Worm (Caenorhabditis elegans): ENCODE data around the gene C07B5.3.

Gene C07B5.3

DNA sequence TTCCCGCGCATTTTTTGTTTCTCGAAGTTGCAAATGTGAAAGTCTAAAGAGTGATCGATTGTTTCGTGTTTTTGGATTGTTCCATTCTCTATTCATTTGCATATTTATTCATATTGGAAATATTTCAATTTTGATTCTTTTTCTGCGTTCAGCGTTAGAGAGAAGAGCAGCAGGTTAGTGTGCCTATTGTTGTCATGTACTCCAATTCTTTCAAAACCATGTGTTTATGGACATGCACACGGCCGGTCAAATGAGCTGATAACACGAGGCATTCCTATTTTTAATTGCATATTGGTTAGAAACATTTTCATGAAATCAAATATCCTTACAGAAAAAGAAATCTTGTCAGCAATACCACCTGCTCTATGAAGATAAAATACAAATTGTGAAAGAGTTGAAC is 8.6 kb upstream of the C07B5.3 start:
- TF ChIP-seq ets-7 (tag; optimal IDR thresholded peaks at IDR 0.05), result no peak
- no peak for TF ChIP-seq sea-1 (GFP tag; conservative IDR thresholded peaks at IDR 0.05)
- no peak for TF ChIP-seq ama-1 (optimal IDR thresholded peaks at IDR 0.05)
- TF ChIP-seq tra-4 (tag; optimal IDR thresholded peaks at IDR 0.05), result no peak
- no peak for TF ChIP-seq B0310.2 (tag; optimal IDR thresholded peaks at IDR 0.05)

DNA sequence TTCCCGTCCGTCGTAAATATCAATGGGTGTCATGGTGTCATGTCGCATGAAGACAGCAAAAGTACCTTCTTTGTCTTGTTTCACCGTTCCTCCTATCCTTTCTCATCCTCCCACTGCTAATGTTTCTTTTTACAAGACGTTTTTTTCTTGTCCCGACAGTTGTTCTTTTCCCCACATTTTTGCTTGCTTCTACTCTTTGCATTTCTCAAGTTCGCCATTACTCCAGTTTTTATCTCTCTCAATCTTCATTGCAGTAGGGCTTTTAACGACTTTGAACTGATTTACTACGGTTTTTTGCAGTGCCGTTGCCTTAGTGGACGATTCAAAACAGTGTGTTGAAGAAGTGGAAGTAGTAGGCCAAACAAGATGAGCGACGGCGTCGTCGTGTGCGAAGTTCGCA is 6.3 kb upstream of the C07B5.3 start, which contains the start of gene C07B5.4:
Gene C07B5.4 (plus strand): TSS at position 301 of the 400 bp plus-strand sequence.
- no peak for TF ChIP-seq scrt-1 (GFP tag; IDR thresholded peaks at IDR 0.05)

DNA sequence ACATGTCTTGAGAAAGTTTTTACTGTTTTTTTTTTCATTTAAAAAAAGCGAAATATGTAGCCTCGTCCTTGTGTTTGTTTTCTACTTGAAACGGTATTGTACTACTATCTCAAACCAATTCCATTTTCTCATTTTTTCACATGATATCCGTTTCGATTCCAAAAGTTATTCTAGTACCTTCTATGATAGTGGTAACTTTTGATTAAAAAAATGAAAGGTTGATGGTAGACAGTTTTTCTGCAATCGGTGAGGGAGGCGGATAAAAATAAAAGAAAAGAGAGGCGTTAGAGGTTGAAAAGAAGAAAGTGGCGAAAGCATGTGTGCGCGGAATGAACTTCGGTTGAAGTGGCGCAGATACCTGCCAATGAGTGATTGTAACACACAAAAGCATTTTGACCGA is 4.9 kb upstream of the C07B5.3 start:
- no peak for TF ChIP-seq tra-4 (tag; optimal IDR thresholded peaks at IDR 0.05)
- no peak for TF ChIP-seq hmbx-1 (tag; optimal IDR thresholded peaks at IDR 0.05)
- no peak for TF ChIP-seq ets-7 (tag; optimal IDR thresholded peaks at IDR 0.05)
- no peak for TF ChIP-seq aly-1 (tag; optimal IDR thresholded peaks at IDR 0.05)
- TF ChIP-seq flt-1 (GFP tag; IDR thresholded peaks at IDR 0.05), result no peak
- TF ChIP-seq F13C5.2 (tag; optimal IDR thresholded peaks at IDR 0.05), result no peak
- no peak for TF ChIP-seq pes-1 (GFP tag; IDR thresholded peaks at IDR 0.05)
- TF ChIP-seq tbx-37 (GFP tag; conservative IDR thresholded peaks at IDR 0.05), result no peak
- TF ChIP-seq ceh-36 (tag; optimal IDR thresholded peaks at IDR 0.05), result no peak
- TF ChIP-seq scrt-1 (GFP tag; IDR thresholded peaks at IDR 0.05), result no peak
- no peak for TF ChIP-seq hnd-1 (tag; optimal IDR thresholded peaks at IDR 0.05)

ce11 chrX:9518719-9519118 is 4.3 kb downstream of the C07B5.3 start, which contains the start of gene C07B5.6:
Gene C07B5.6 (plus strand): TSS chrX:9519019.
- TF ChIP-seq sea-1 (GFP tag; conservative IDR thresholded peaks at IDR 0.05) (no peak), B0310.2 (tag; optimal IDR thresholded peaks at IDR 0.05) (no peak), hmg-4 (GFP tag; optimal IDR thresholded peaks at IDR 0.05) (no peak), F13C5.2 (tag; optimal IDR thresholded peaks at IDR 0.05) (no peak), scrt-1 (GFP tag; IDR thresholded peaks at IDR 0.05) (no peak), pes-1 (GFP tag; IDR thresholded peaks at IDR 0.05) (no peak), ceh-13 (GFP tag; optimal IDR thresholded peaks at IDR 0.05) (no peak), tbx-37 (GFP tag; conservative IDR thresholded peaks at IDR 0.05) (no peak), aly-1 (tag; optimal IDR thresholded peaks at IDR 0.05) (no peak), ama-1 (optimal IDR thresholded peaks at IDR 0.05) (no peak), flt-1 (GFP tag; IDR thresholded peaks at IDR 0.05) (no peak), ets-7 (tag; optimal IDR thresholded peaks at IDR 0.05) (no peak)

ce11 chrX:9517106-9517505 is 5.9 kb downstream of the C07B5.3 start, which contains the start of gene C07B5.2:
Gene C07B5.2 (minus strand): TSS chrX:9517206.
- TF ChIP-seq hnd-1 (tag; optimal IDR thresholded peaks at IDR 0.05) (no peak), scrt-1 (GFP tag; IDR thresholded peaks at IDR 0.05) (no peak), hmg-4 (GFP tag; optimal IDR thresholded peaks at IDR 0.05) (no peak), sea-1 (GFP tag; conservative IDR thresholded peaks at IDR 0.05) (no peak), tra-4 (tag; optimal IDR thresholded peaks at IDR 0.05) (no peak)

- TF ChIP-seq hmg-4 (GFP tag; optimal IDR thresholded peaks at IDR 0.05) (no peak), tra-4 (tag; optimal IDR thresholded peaks at IDR 0.05) (no peak), ets-7 (tag; optimal IDR thresholded peaks at IDR 0.05) (no peak), hnd-1 (tag; optimal IDR thresholded peaks at IDR 0.05) (no peak), ceh-36 (tag; optimal IDR thresholded peaks at IDR 0.05) (no peak), tbx-11 (GFP tag; IDR thresholded peaks at IDR 0.05) (no peak), ceh-13 (GFP tag; optimal IDR thresholded peaks at IDR 0.05) (no peak)
Observed at ce11 chrX:9512457-9512856, 10.6 kb downstream of the C07B5.3 start.

- TF ChIP-seq tra-4 (tag; optimal IDR thresholded peaks at IDR 0.05) (no peak), ceh-36 (tag; optimal IDR thresholded peaks at IDR 0.05) (no peak), aly-1 (tag; optimal IDR thresholded peaks at IDR 0.05) (no peak), hmbx-1 (tag; optimal IDR thresholded peaks at IDR 0.05) (no peak), tbx-37 (GFP tag; conservative IDR thresholded peaks at IDR 0.05) (no peak)
Observed at ce11 chrX:9510448-9510847, 12.6 kb downstream of the C07B5.3 start.

- TF ChIP-seq F13C5.2 (tag; optimal IDR thresholded peaks at IDR 0.05) (no peak), flt-1 (GFP tag; IDR thresholded peaks at IDR 0.05) (no peak), tbx-11 (GFP tag; IDR thresholded peaks at IDR 0.05) (no peak), ceh-13 (GFP tag; optimal IDR thresholded peaks at IDR 0.05) (no peak), ceh-36 (tag; optimal IDR thresholded peaks at IDR 0.05) (no peak), tra-4 (tag; optimal IDR thresholded peaks at IDR 0.05) (no peak), sea-1 (GFP tag; conservative IDR thresholded peaks at IDR 0.05) (no peak), tbx-37 (GFP tag; conservative IDR thresholded peaks at IDR 0.05) (no peak), hmbx-1 (tag; optimal IDR thresholded peaks at IDR 0.05) (no peak), pes-1 (GFP tag; IDR thresholded peaks at IDR 0.05) (no peak), ets-7 (tag; optimal IDR thresholded peaks at IDR 0.05) (no peak), B0310.2 (tag; optimal IDR thresholded peaks at IDR 0.05) (no peak), ama-1 (optimal IDR thresholded peaks at IDR 0.05) (no peak), scrt-1 (GFP tag; IDR thresholded peaks at IDR 0.05) (no peak), aly-1 (tag; optimal IDR thresholded peaks at IDR 0.05) (no peak), hnd-1 (tag; optimal IDR thresholded peaks at IDR 0.05) (no peak), hmg-4 (GFP tag; optimal IDR thresholded peaks at IDR 0.05) (no peak)
Observed at ce11 chrX:9509922-9510321, 13.1 kb downstream of the C07B5.3 start.

DNA sequence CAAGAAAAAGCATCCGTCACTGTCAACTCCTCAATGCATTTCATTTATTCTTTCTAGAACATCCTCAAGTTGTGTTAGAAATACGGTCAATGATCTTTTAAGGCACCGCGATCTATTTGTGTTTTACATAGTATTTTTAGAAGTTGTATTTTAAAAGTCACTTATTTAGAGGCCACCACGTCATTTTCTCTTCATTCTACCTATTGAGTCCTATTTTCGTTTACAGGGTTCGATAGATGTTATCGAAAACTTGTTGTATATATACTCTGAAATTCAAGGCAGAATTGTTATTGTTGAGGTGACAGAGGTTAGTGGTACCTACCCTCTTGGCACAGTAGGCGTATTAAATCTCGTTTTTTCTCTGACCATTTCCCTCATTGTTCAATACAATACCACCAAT is 13.5 kb downstream of the C07B5.3 start:
- no peak for TF ChIP-seq tra-4 (tag; optimal IDR thresholded peaks at IDR 0.05)
- no peak for TF ChIP-seq flt-1 (GFP tag; IDR thresholded peaks at IDR 0.05)
- TF ChIP-seq ceh-36 (tag; optimal IDR thresholded peaks at IDR 0.05), result no peak
- no peak for TF ChIP-seq pes-1 (GFP tag; IDR thresholded peaks at IDR 0.05)
- TF ChIP-seq ceh-13 (GFP tag; optimal IDR thresholded peaks at IDR 0.05), result no peak
- no peak for TF ChIP-seq hmbx-1 (tag; optimal IDR thresholded peaks at IDR 0.05)
- TF ChIP-seq aly-1 (tag; optimal IDR thresholded peaks at IDR 0.05), result no peak
- no peak for TF ChIP-seq tbx-37 (GFP tag; conservative IDR thresholded peaks at IDR 0.05)
- TF ChIP-seq hnd-1 (tag; optimal IDR thresholded peaks at IDR 0.05), result no peak

Measured in whole organism, early embryonic.